Worm (Caenorhabditis elegans) whole organism, L4 larva: Measurements from ENCODE around the gene pals-26.

Source experiments
- D1046.2 ChIP-seq: fragments of 200-800 bp; sonication (Bioruptor generic); IDR thresholded peaks from 2 replicates; pipeline ENCODE4 v1.3.6; 2022; ENCODE audit warnings: missing genetic modification characterization, missing compliant biosample characterization
- F26F4.8 ChIP-seq: fragments of 200-800 bp; sonication (Bioruptor generic); conservative IDR thresholded peaks from 2 replicates; pipeline ENCODE4 v1.3.6; 2022; ENCODE audit warnings: missing genetic modification characterization, missing compliant biosample characterization
- F44E2.7 ChIP-seq: fragments of 200-800 bp; sonication (Bioruptor generic); IDR thresholded peaks from 2 replicates; pipeline ENCODE4 v2.1.2; 2022; ENCODE audit warnings: missing genetic modification characterization, missing compliant biosample characterization
- T20F7.1 ChIP-seq: fragments of 200-800 bp; sonication (Bioruptor generic); optimal IDR thresholded peaks from 2 replicates; lab custom pipeline; 2018; ENCODE audit warnings: mild to moderate bottlenecking, missing genetic modification characterization, missing compliant biosample characterization
- T26A8.4 ChIP-seq: fragments of 200-800 bp; sonication (Bioruptor generic); IDR thresholded peaks from 2 replicates; pipeline ENCODE4 v1.3.6; 2022; ENCODE audit warnings: missing genetic modification characterization, missing compliant biosample characterization
- Y105C5A.15 ChIP-seq: fragments of 200-800 bp; sonication (Bioruptor generic); IDR thresholded peaks from 2 replicates; pipeline ENCODE4 v1.3.6; 2022; ENCODE audit warnings: missing genetic modification characterization, missing compliant biosample characterization
- Y48G9A.11 ChIP-seq: fragments of 200-800 bp; sonication (Bioruptor generic); IDR thresholded peaks from 2 replicates; pipeline ENCODE4 v1.3.6; 2022; ENCODE audit warnings: missing genetic modification reagents, missing genetic modification characterization, missing compliant biosample characterization
- ZK337.2 ChIP-seq: fragments of 200-800 bp; sonication (Bioruptor generic); IDR thresholded peaks from 2 replicates; pipeline ENCODE4 v1.3.6; 2022; ENCODE audit warnings: missing genetic modification reagents, missing genetic modification characterization, missing compliant biosample characterization
- ZK546.5 ChIP-seq, 2 experiments: sonication (generic microtip); optimal IDR thresholded peaks; 2 replicates each; lab custom pipeline; 2017; ENCODE audit warnings: missing biosample characterization in 2 of 2, missing genetic modification characterization in 2 of 2
- aha-1 ChIP-seq: fragments of 150-350 bp; peaks from one replicate; lab custom pipeline; 2014; ENCODE audit warnings: missing biosample characterization, missing genetic modification characterization
- dmd-9 ChIP-seq: fragments of 200-800 bp; sonication (Bioruptor generic); IDR thresholded peaks from 2 replicates; pipeline ENCODE4 v1.3.6; 2022; ENCODE audit warnings: missing genetic modification reagents, missing genetic modification characterization, missing compliant biosample characterization
- dpl-1 ChIP-seq: fragments of 150-350 bp; optimal IDR thresholded peaks from 2 replicates; lab custom pipeline; 2014; ENCODE audit warnings: missing biosample characterization, missing genetic modification reagents, missing genetic modification characterization
- hif-1 ChIP-seq, 2 experiments: sonication (generic microtip); optimal IDR thresholded peaks; 2 replicates each; lab custom pipeline; 2016 to 2017; ENCODE audit warnings: missing compliant biosample characterization in 2 of 2, missing genetic modification characterization in 2 of 2, missing genetic modification reagents in 2 of 2, missing genotype in 2 of 2, mild to moderate bottlenecking in 1 of 2
- lin-39 ChIP-seq: fragments of 150-350 bp; optimal IDR thresholded peaks from 2 replicates; lab custom pipeline; 2014; ENCODE audit warnings: missing biosample characterization, missing genetic modification reagents, missing genetic modification characterization
- lsy-2 ChIP-seq, 2 experiments: fragments of 150-350 bp in 1 of 2; sonication (generic microtip) in 1 of 2; optimal IDR thresholded peaks; 2 replicates each; lab custom pipeline; 2014 to 2017; ENCODE audit warnings: missing biosample characterization in 2 of 2, missing genetic modification characterization in 2 of 2
- mes-2 ChIP-seq: sonication (generic microtip); optimal IDR thresholded peaks from 2 replicates; lab custom pipeline; 2016; ENCODE audit warnings: missing genotype, mild to moderate bottlenecking, missing genetic modification characterization, missing compliant biosample characterization; ENCODE audit not compliant: poor library complexity, severe bottlenecking
- nhr-10 ChIP-seq: fragments of 150-350 bp; optimal IDR thresholded peaks from 2 replicates; lab custom pipeline; 2014; ENCODE audit warnings: missing biosample characterization, missing genetic modification characterization
- nhr-102 ChIP-seq: sonication (generic microtip); optimal IDR thresholded peaks from 2 replicates; lab custom pipeline; 2016; ENCODE audit warnings: mild to moderate bottlenecking, missing genetic modification characterization, moderate library complexity, missing compliant biosample characterization
- nhr-11 ChIP-seq: fragments of 150-350 bp; optimal IDR thresholded peaks from 2 replicates; lab custom pipeline; 2014; ENCODE audit warnings: missing biosample characterization, missing genetic modification characterization
- pha-4 ChIP-seq, 2 experiments: fragments of 150-350 bp in 1 of 2; fragments of 200-800 bp in 1 of 2; sonication (Bioruptor generic) in 1 of 2; IDR thresholded peaks in 1 of 2; optimal IDR thresholded peaks in 1 of 2; 2 replicates each; pipeline versions ENCODE4 v1.3.6 to Lab custom; 2014 to 2022; ENCODE audit warnings: missing genetic modification characterization in 2 of 2, missing genetic modification reagents in 2 of 2, missing biosample characterization in 1 of 2, missing compliant biosample characterization in 1 of 2
- php-3 ChIP-seq: fragments of 200-800 bp; sonication (Bioruptor generic); IDR thresholded peaks from 2 replicates; pipeline ENCODE4 v1.3.6; 2022; ENCODE audit warnings: missing genetic modification reagents, missing genetic modification characterization, missing compliant biosample characterization
- pqm-1 ChIP-seq: sonication (generic microtip); optimal IDR thresholded peaks from 2 replicates; lab custom pipeline; 2017; ENCODE audit warnings: missing biosample characterization, missing genetic modification characterization
- sdz-12 ChIP-seq: fragments of 200-800 bp; sonication (Bioruptor generic); optimal IDR thresholded peaks from 2 replicates; lab custom pipeline; 2018; ENCODE audit warnings: mild to moderate bottlenecking, missing genetic modification characterization, missing compliant biosample characterization
- set-16 ChIP-seq: fragments of 200-800 bp; sonication (Bioruptor generic); IDR thresholded peaks from 2 replicates; pipeline ENCODE4 v1.3.6; 2022; ENCODE audit warnings: missing genetic modification reagents, missing genetic modification characterization, missing compliant biosample characterization
- skn-1 ChIP-seq: fragments of 150-350 bp; optimal IDR thresholded peaks from 2 replicates; lab custom pipeline; 2014; ENCODE audit warnings: missing biosample characterization, missing genetic modification characterization
- snpc-1.2 ChIP-seq: fragments of 200-800 bp; sonication (Bioruptor generic); IDR thresholded peaks from 2 replicates; pipeline ENCODE4 v1.3.6; 2022; ENCODE audit warnings: missing genetic modification reagents, missing genetic modification characterization, missing compliant biosample characterization
- snpc-4 ChIP-seq: fragments of 150-350 bp; optimal IDR thresholded peaks from 2 replicates; lab custom pipeline; 2014; ENCODE audit warnings: missing biosample characterization, missing genetic modification characterization
- spr-3 ChIP-seq: fragments of 200-800 bp; sonication (Bioruptor generic); optimal IDR thresholded peaks from 2 replicates; lab custom pipeline; 2018; ENCODE audit warnings: mild to moderate bottlenecking, missing genetic modification characterization, missing compliant biosample characterization
- unc-130 ChIP-seq: sonication (generic microtip); optimal IDR thresholded peaks from 2 replicates; lab custom pipeline; 2016; ENCODE audit warnings: missing genetic modification reagents, missing genetic modification characterization, missing compliant biosample characterization
- unc-39 ChIP-seq: sonication (generic microtip); optimal IDR thresholded peaks from 2 replicates; lab custom pipeline; 2017; ENCODE audit warnings: missing biosample characterization, missing genetic modification characterization
- unc-62 ChIP-seq, 3 experiments: fragments of 150-350 bp in 1 of 3; sonication (generic microtip); optimal IDR thresholded peaks in 2 of 3; peaks in 1 of 3; 1 replicate in 1 of 3; 2 replicates in 2 of 3; lab custom pipeline; 2014 to 2017; ENCODE audit warnings: missing biosample characterization in 3 of 3, missing genetic modification characterization in 3 of 3, missing genetic modification reagents in 3 of 3, missing genotype in 1 of 3
- zag-1 ChIP-seq: fragments of 150-350 bp; optimal IDR thresholded peaks from 2 replicates; lab custom pipeline; 2014; ENCODE audit warnings: missing biosample characterization, missing genetic modification characterization
- zip-11 ChIP-seq: fragments of 200-800 bp; sonication (Bioruptor generic); IDR thresholded peaks from 2 replicates; pipeline ENCODE4 v1.3.6; 2022; ENCODE audit warnings: missing genetic modification characterization, missing compliant biosample characterization

pals-26 gene

ce11 chrIII:4343070-4343469 lies 31.9 kb upstream of the pals-26 start, which contains the start of the genes B0285.3 and lcmt-1:
TSS of gene B0285.3 (minus strand) at chrIII:4343336.
TSS of gene lcmt-1 (plus strand) at chrIII:4343446.
- TF ChIP-seq lin-39 (tag; lab: Kevin White, UChicago), result no peak
- peak; percentile 55 for TF ChIP-seq dpl-1
- TF ChIP-seq ZK337.2, result peak; percentile 60; the same call in 1 of the 2 replicates
- TF ChIP-seq F26F4.8 (GFP tag; lab: Robert Waterston, UW), result no peak
- TF ChIP-seq T26A8.4 (GFP tag; lab: Robert Waterston, UW), result no peak
- TF ChIP-seq dmd-9 (GFP tag; lab: Robert Waterston, UW), result no peak
- peak in 1 of 2 experiments; percentile 70 for TF ChIP-seq hif-1 (tag; optimal IDR thresholded peaks at IDR 0.05; lab: Kevin White, UChicago)
- peak; percentile 72 for TF ChIP-seq aha-1 (tag; lab: Kevin White, UChicago)
- TF ChIP-seq lsy-2 (tag; optimal IDR thresholded peaks at IDR 0.05; lab: Kevin White, UChicago), result peak in 1 of 2 experiments; percentile 66
- peak; percentile 72 for TF ChIP-seq unc-130 (GFP tag; lab: Kevin White, UChicago)
- no peak for TF ChIP-seq ZK546.5 (tag; optimal IDR thresholded peaks at IDR 0.05; lab: Kevin White, UChicago)
- TF ChIP-seq nhr-11 (tag; lab: Kevin White, UChicago), result no peak
- no peak for TF ChIP-seq Y105C5A.15 (GFP tag; lab: Robert Waterston, UW)
- no peak for TF ChIP-seq unc-39
- TF ChIP-seq unc-62 (GFP tag; optimal IDR thresholded peaks at IDR 0.05 in 1 of 2; lab: Kevin White, UChicago), result peak in 1 of 2 experiments; percentile 84
- TF ChIP-seq unc-62 (tag; optimal IDR thresholded peaks at IDR 0.05; lab: Kevin White, UChicago), result no peak
- no peak for TF ChIP-seq T20F7.1 (GFP tag; lab: Kevin White, UChicago)
- TF ChIP-seq F44E2.7 (GFP tag; lab: Robert Waterston, UW), result no peak
- no peak for TF ChIP-seq sdz-12
- peak; percentile 94 for TF ChIP-seq mes-2 (tag; lab: Kevin White, UChicago)
- TF ChIP-seq pqm-1 (tag; lab: Kevin White, UChicago), result no peak

- TF ChIP-seq D1046.2 (GFP tag; lab: Robert Waterston, UW) (no peak), zip-11 (GFP tag; lab: Robert Waterston, UW) (no peak), skn-1 (tag; lab: Kevin White, UChicago) (no peak), zag-1 (no peak), unc-130 (GFP tag; lab: Kevin White, UChicago) (no peak), nhr-102 (tag; lab: Kevin White, UChicago) (no peak), nhr-11 (tag; lab: Kevin White, UChicago) (no peak), spr-3 (GFP tag; lab: Kevin White, UChicago) (no peak)
Observed at ce11 chrIII:4345034-4345433, 29.9 kb upstream of the pals-26 start, which contains the start of gene hse-5. TSS of gene hse-5 (plus strand) at chrIII:4345334.

- TF ChIP-seq nhr-10 (no peak), Y48G9A.11 (GFP tag; lab: Robert Waterston, UW) (no peak), dmd-9 (GFP tag; lab: Robert Waterston, UW) (no peak), pha-4 (GFP tag; IDR thresholded peaks at IDR 0.05; lab: Robert Waterston, UW) (no peak), pha-4 (tag; optimal IDR thresholded peaks at IDR 0.05; lab: Kevin White, UChicago) (no peak), snpc-4 (no peak)
- TF ChIP-seq, all 104 proteins: peak for 0
Observed at ce11 chrIII:4349799-4350198, 25.2 kb upstream of the pals-26 start, which contains the start of gene B0285.6. TSS of gene B0285.6 (plus strand) at chrIII:4350099.

DNA sequence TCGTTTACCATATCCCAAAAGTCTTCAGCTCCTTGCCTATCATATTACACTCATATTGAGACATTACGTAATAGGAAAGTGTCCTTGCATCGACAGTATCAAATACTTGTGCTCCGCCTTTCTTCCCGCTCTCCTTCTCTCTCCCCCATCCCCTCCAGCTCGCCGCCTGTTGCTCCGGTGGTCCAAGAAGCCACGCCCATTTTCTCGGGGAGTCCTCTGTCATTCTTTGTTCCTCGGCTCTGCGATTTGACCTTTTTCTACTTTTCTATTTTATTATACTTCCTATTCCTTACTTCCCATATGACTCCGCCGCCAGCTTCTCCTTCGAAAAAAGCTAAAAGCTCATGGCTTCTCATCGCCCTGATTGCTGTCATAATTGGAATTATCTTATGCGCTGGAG lies 18.6 kb upstream of the pals-26 start, which contains the start of gene mnp-1:
TSS of gene mnp-1 (plus strand) at position 211 of the 400 bp plus-strand sequence.
- TF ChIP-seq php-3 (GFP tag; lab: Robert Waterston, UW) (no peak), set-16 (peak; percentile 65), ZK337.2 (no peak), snpc-1.2 (GFP tag; lab: Robert Waterston, UW) (no peak), lin-39 (tag; lab: Kevin White, UChicago) (no peak)
